Worm (Caenorhabditis elegans): ENCODE measurements around the gene vgln-1.

The vgln-1 gene

ce11 chrII:9938877-9939276 is 48.0 kb upstream of the vgln-1 start, which contains the start of the genes C05C10.7 and C05C10.5:
TSS of gene C05C10.7 (minus strand) at chrII:9938971.
TSS of gene C05C10.5 (plus strand) at chrII:9939040.
- TF ChIP-seq die-1 (tag; optimal IDR thresholded peaks at IDR 0.05): no peak
- 0 out of 2 replicates have a peak, but pooled peaks have one; percentile 16 for TF ChIP-seq attf-3 (GFP tag; conservative IDR thresholded peaks at IDR 0.05)
- TF ChIP-seq K12H6.12 (tag; optimal IDR thresholded peaks at IDR 0.05): no peak
- no peak for TF ChIP-seq ZK185.1 (tag; optimal IDR thresholded peaks at IDR 0.05; ENCODE audit: poor library complexity, severe bottlenecking)
- TF ChIP-seq madf-3 (GFP tag; IDR thresholded peaks at IDR 0.05): peak; percentile 75
- peak; percentile 42 for TF ChIP-seq tbp1 (GFP tag; optimal IDR thresholded peaks at IDR 0.05)
- TF ChIP-seq unc-62 (GFP tag; optimal IDR thresholded peaks at IDR 0.05): no peak
- TF ChIP-seq F52B5.7 (tag; optimal IDR thresholded peaks at IDR 0.05): no peak
- peak; percentile 90 for TF ChIP-seq lin-54 (GFP tag; optimal IDR thresholded peaks at IDR 0.05)
- peak; percentile 98 for TF ChIP-seq madf-6 (GFP tag; IDR thresholded peaks at IDR 0.05)
- TF ChIP-seq ztf-28 (GFP tag; IDR thresholded peaks at IDR 0.05): no peak
- no peak for TF ChIP-seq mes-4 (tag; optimal IDR thresholded peaks at IDR 0.05)
- TF ChIP-seq ceh-40 (GFP tag; IDR thresholded peaks at IDR 0.05): no peak
- peak; percentile 80 for TF ChIP-seq hsf-1 (GFP tag; IDR thresholded peaks at IDR 0.05)
- no peak for TF ChIP-seq egl-44 (GFP tag; IDR thresholded peaks at IDR 0.05)
- no peak for TF ChIP-seq zfh-2 (GFP tag; conservative IDR thresholded peaks at IDR 0.05)
- TF ChIP-seq cebp-2 (GFP tag; IDR thresholded peaks at IDR 0.05): no peak
- TF ChIP-seq F23B12.7 (tag; optimal IDR thresholded peaks at IDR 0.05; ENCODE audit: insufficient read depth): no peak
- TF ChIP-seq ets-4 (GFP tag; optimal IDR thresholded peaks at IDR 0.05): no peak
- TF ChIP-seq F49E8.2 (tag; optimal IDR thresholded peaks at IDR 0.05; ENCODE audit: insufficient read depth): no peak
- no peak for TF ChIP-seq pha-4 (tag; optimal IDR thresholded peaks at IDR 0.05)
- no peak for TF ChIP-seq F37B4.10 (GFP tag; IDR thresholded peaks at IDR 0.05)
- TF ChIP-seq Y56A3A.18 (GFP tag; IDR thresholded peaks at IDR 0.05): no peak
- TF ChIP-seq ztf-18 (tag; optimal IDR thresholded peaks at IDR 0.05): no peak
- no peak for TF ChIP-seq repo-1 (tag; optimal IDR thresholded peaks at IDR 0.05)
- no peak for TF ChIP-seq hrde-1 (tag; optimal IDR thresholded peaks at IDR 0.05; ENCODE audit: borderline replicate concordance)
- peak; percentile 97 for TF ChIP-seq efl-1 (GFP tag; optimal IDR thresholded peaks at IDR 0.05)
- no peak for TF ChIP-seq atf-7 (tag; optimal IDR thresholded peaks at IDR 0.05)
- TF ChIP-seq D2030.7 (GFP tag; IDR thresholded peaks at IDR 0.05): peak; percentile 90
- no peak for TF ChIP-seq nfya-1 (tag; optimal IDR thresholded peaks at IDR 0.05; ENCODE audit: borderline replicate concordance, insufficient read depth)
- TF ChIP-seq lin-26 (GFP tag; IDR thresholded peaks at IDR 0.05): no peak
- no peak for TF ChIP-seq Y79H2A.3 (GFP tag; conservative IDR thresholded peaks at IDR 0.05)
- no peak for TF ChIP-seq aptf-3 (GFP tag; IDR thresholded peaks at IDR 0.05)
- no peak for TF ChIP-seq cebp-1 (GFP tag; IDR thresholded peaks at IDR 0.05)
- no peak for TF ChIP-seq cebp-1 (tag; optimal IDR thresholded peaks at IDR 0.05)
- TF ChIP-seq lir-1 (GFP tag; conservative IDR thresholded peaks at IDR 0.05): no peak
- TF ChIP-seq tlf-1 (GFP tag; optimal IDR thresholded peaks at IDR 0.05): peak; percentile 62
- no peak for TF ChIP-seq attf-5 (GFP tag; optimal IDR thresholded peaks at IDR 0.05)
- no peak for TF ChIP-seq nfyb-1 (GFP tag; IDR thresholded peaks at IDR 0.05)
- peak; percentile 21 for TF ChIP-seq snpc-4 (GFP tag; optimal IDR thresholded peaks at IDR 0.05)
- no peak for TF ChIP-seq snpc-4 (tag; optimal IDR thresholded peaks at IDR 0.05)
- TF ChIP-seq rpc-1 (optimal IDR thresholded peaks at IDR 0.05): no peak
- no peak for TF ChIP-seq rpc-1 (tag; optimal IDR thresholded peaks at IDR 0.05)
- no peak for TF ChIP-seq B0261.1 (tag; optimal IDR thresholded peaks at IDR 0.05)
- peak; percentile 78 for TF ChIP-seq lsl-1 (GFP tag; optimal IDR thresholded peaks at IDR 0.05)
- TF ChIP-seq snpc-1.3 (tag; optimal IDR thresholded peaks at IDR 0.05; ENCODE audit: insufficient read depth): peak; percentile 44
- TF ChIP-seq ztf-25 (GFP tag; IDR thresholded peaks at IDR 0.05): no peak
- no peak for TF ChIP-seq rec-8 (tag; optimal IDR thresholded peaks at IDR 0.05)
- peak; percentile 57 for TF ChIP-seq dox-1 (GFP tag; IDR thresholded peaks at IDR 0.05)

All from whole organism, young adult.